Fruit fly (Drosophila melanogaster) Kc167 (cell line): Measurements from ENCODE around the gene CG13705.

Experiments
- Myc ChIP-seq: fragments of >200 bp; optimal IDR thresholded peaks from 2 replicates; lab custom pipeline; 2017; ENCODE audit warnings: missing external identifiers
- insv ChIP-seq: fragments of >200 bp; optimal IDR thresholded peaks from 3 replicates; lab custom pipeline; 2018; ENCODE audit warnings: missing external identifiers

- no peak for TF ChIP-seq Myc (lab: Kevin White, UChicago)
- TF ChIP-seq insv, result no peak
Observed at dm6 chr3L:4855208-4855607, 41.5 kb upstream of the CG13705 start.
